Fruit fly (Drosophila melanogaster) whole organism, embryonic: Measurements from ENCODE around the gene mAChR-C.
A peak's percentile ranks its signal among the peaks of the same experiment; 100 is the strongest.

Source experiments
- Atf3 ChIP-seq: fragments of 200-800 bp; sonication (Bioruptor generic); optimal IDR thresholded peaks from 3 replicates; lab custom pipeline; 2016; ENCODE audit warnings: missing biosample characterization, missing genetic modification characterization
- Atf6 ChIP-seq: fragments of 200-800 bp; sonication (Bioruptor generic); IDR thresholded peaks from 2 replicates; pipeline ENCODE4 v1.3.6; 2022; ENCODE audit warnings: missing biosample characterization, missing genetic modification characterization
- CG10274 ChIP-seq: fragments of 200-800 bp; sonication (Bioruptor generic); optimal IDR thresholded peaks from 3 replicates; lab custom pipeline; 2017; ENCODE audit warnings: missing biosample characterization, mild to moderate bottlenecking, missing genetic modification characterization
- CG10462 ChIP-seq: fragments of 200-800 bp; sonication (Bioruptor generic); optimal IDR thresholded peaks from 2 replicates; lab custom pipeline; 2016; ENCODE audit warnings: missing biosample characterization, missing genetic modification characterization
- CG11093 ChIP-seq: fragments of 200-800 bp; sonication (Bioruptor generic); IDR thresholded peaks from 3 replicates; pipeline ENCODE4 v1.3.6; 2022; ENCODE audit warnings: missing biosample characterization, missing genetic modification characterization
- CG12155 ChIP-seq: fragments of 200-800 bp; sonication (Bioruptor generic); optimal IDR thresholded peaks from 3 replicates; lab custom pipeline; 2016; ENCODE audit warnings: missing biosample characterization, missing genetic modification characterization
- CG15479 ChIP-seq: fragments of 200-800 bp; sonication (Bioruptor generic); optimal IDR thresholded peaks from 3 replicates; lab custom pipeline; 2019; ENCODE audit warnings: missing biosample characterization, mild to moderate bottlenecking, missing genetic modification characterization, moderate library complexity
- CG17186 ChIP-seq: fragments of 200-800 bp; sonication (Bioruptor generic); optimal IDR thresholded peaks from 3 replicates; lab custom pipeline; 2017; ENCODE audit warnings: missing biosample characterization, missing genetic modification reagents, missing genetic modification characterization
- CG2712 ChIP-seq: fragments of 200-800 bp; optimal IDR thresholded peaks from 3 replicates; lab custom pipeline; 2019; ENCODE audit warnings: missing biosample characterization, mild to moderate bottlenecking, missing genetic modification characterization, moderate library complexity
- CG32772 ChIP-seq: fragments of 200-800 bp; sonication (Bioruptor generic); IDR thresholded peaks from 2 replicates; pipeline ENCODE4 v1.3.6; 2022; ENCODE audit warnings: missing biosample characterization, missing genetic modification characterization
- CG33557 ChIP-seq: fragments of 200-800 bp; sonication (Bioruptor generic); optimal IDR thresholded peaks from 2 replicates; lab custom pipeline; 2019; ENCODE audit warnings: missing biosample characterization, mild to moderate bottlenecking, missing genetic modification characterization, moderate library complexity
- CG3726 ChIP-seq: fragments of 200-800 bp; sonication (Bioruptor generic); IDR thresholded peaks from 3 replicates; pipeline ENCODE4, ENCODE4 v1.3.6; 2022; ENCODE audit warnings: missing biosample characterization, missing genetic modification characterization
- CG5245 ChIP-seq: fragments of 200-800 bp; sonication (Bioruptor generic); optimal IDR thresholded peaks from 3 replicates; lab custom pipeline; 2016; ENCODE audit warnings: missing biosample characterization, missing genetic modification characterization
- CG6175 ChIP-seq: fragments of 200-800 bp; sonication (Bioruptor generic); IDR thresholded peaks from 3 replicates; pipeline ENCODE4 v1.3.6; 2022; ENCODE audit warnings: missing biosample characterization, missing genetic modification characterization
- CG9727 ChIP-seq: fragments of 200-800 bp; sonication (Bioruptor generic); optimal IDR thresholded peaks from 3 replicates; lab custom pipeline; 2017; ENCODE audit warnings: missing biosample characterization, mild to moderate bottlenecking, missing genetic modification characterization
- Chrac-16 ChIP-seq: fragments of 200-800 bp; sonication (Bioruptor generic); optimal IDR thresholded peaks from 3 replicates; lab custom pipeline; 2016; ENCODE audit warnings: missing biosample characterization, missing genetic modification characterization
- CkIIα-i1 ChIP-seq: fragments of 200-800 bp; sonication (Bioruptor generic); IDR thresholded peaks from 2 replicates; pipeline ENCODE4 v1.3.6; 2022; ENCODE audit warnings: missing biosample characterization, missing genetic modification characterization
- CoRest ChIP-seq: fragments of 200-800 bp; sonication (Bioruptor generic); optimal IDR thresholded peaks from 3 replicates; lab custom pipeline; 2018; ENCODE audit warnings: missing biosample characterization, mild to moderate bottlenecking, missing genetic modification characterization, moderate library complexity
- D19B ChIP-seq: fragments of 200-800 bp; sonication (Bioruptor generic); optimal IDR thresholded peaks from 2 replicates; lab custom pipeline; 2017; ENCODE audit warnings: missing biosample characterization, mild to moderate bottlenecking, missing genetic modification characterization
- Dip2 ChIP-seq: fragments of 200-800 bp; sonication (Bioruptor generic); IDR thresholded peaks from 2 replicates; pipeline ENCODE4 v1.3.6; 2022; ENCODE audit warnings: missing biosample characterization, missing genetic modification characterization
- Fer2 ChIP-seq: fragments of 200-800 bp; sonication (Bioruptor generic); optimal IDR thresholded peaks from 2 replicates; lab custom pipeline; 2018; ENCODE audit warnings: missing biosample characterization, mild to moderate bottlenecking, missing genetic modification characterization, moderate library complexity
- Lpt ChIP-seq: fragments of >200 bp; optimal IDR thresholded peaks from 2 replicates; lab custom pipeline; 2018; ENCODE audit warnings: missing biosample characterization, missing genetic modification characterization
- Mes4 ChIP-seq: fragments of 200-800 bp; sonication (Bioruptor generic); optimal IDR thresholded peaks from 2 replicates; lab custom pipeline; 2016; ENCODE audit warnings: missing biosample characterization, missing genetic modification characterization
- Nf-YB ChIP-seq: fragments of 200-800 bp; sonication (Bioruptor generic); optimal IDR thresholded peaks from 3 replicates; lab custom pipeline; 2019; ENCODE audit warnings: missing biosample characterization, mild to moderate bottlenecking, missing genetic modification characterization, moderate library complexity
- Scr ChIP-seq: fragments of 200-800 bp; sonication (Bioruptor generic); IDR thresholded peaks from 2 replicates; pipeline ENCODE4 v1.3.6; 2022; ENCODE audit warnings: missing biosample characterization, missing genetic modification characterization; ENCODE audit not compliant: partially characterized antibody
- Side ChIP-seq: fragments of 200-800 bp; sonication (Bioruptor generic); optimal IDR thresholded peaks from 2 replicates; lab custom pipeline; 2016; ENCODE audit warnings: missing biosample characterization, missing genetic modification characterization
- amos ChIP-seq: fragments of 200-800 bp; sonication (Bioruptor generic); IDR thresholded peaks from 2 replicates; pipeline ENCODE4 v1.3.6; 2022; ENCODE audit warnings: missing biosample characterization, missing genetic modification characterization; ENCODE audit not compliant: partially characterized antibody
- bowl ChIP-seq: fragments of 200-800 bp; sonication (Bioruptor generic); IDR thresholded peaks from 2 replicates; pipeline ENCODE4 v1.3.6; 2022; ENCODE audit warnings: missing biosample characterization, missing genetic modification characterization
- caup ChIP-seq: fragments of 200-800 bp; sonication (Bioruptor generic); optimal IDR thresholded peaks from 3 replicates; lab custom pipeline; 2017; ENCODE audit warnings: missing biosample characterization, mild to moderate bottlenecking, missing genetic modification characterization, moderate library complexity; ENCODE audit not compliant: severe bottlenecking
- dati ChIP-seq: fragments of 200-800 bp; sonication (Bioruptor generic); IDR thresholded peaks from 2 replicates; pipeline ENCODE4 v1.3.6; 2022; ENCODE audit warnings: missing biosample characterization, missing genetic modification characterization
- gcm ChIP-seq: fragments of 200-800 bp; sonication (Bioruptor generic); optimal IDR thresholded peaks from 2 replicates; lab custom pipeline; 2019; ENCODE audit warnings: missing biosample characterization, mild to moderate bottlenecking, missing genetic modification characterization, moderate library complexity
- grn ChIP-seq: fragments of 200-800 bp; sonication (Bioruptor generic); optimal IDR thresholded peaks from 3 replicates; lab custom pipeline; 2017; ENCODE audit warnings: missing biosample characterization, missing genetic modification characterization
- h ChIP-seq: fragments of >200 bp; optimal IDR thresholded peaks from 2 replicates; lab custom pipeline; 2017
- hth ChIP-seq: fragments of >200 bp; optimal IDR thresholded peaks from 2 replicates; lab custom pipeline; 2017; ENCODE audit warnings: inconsistent platforms
- lola ChIP-seq, 3 experiments: fragments of >200 bp in 2 of 3; fragments of 200-800 bp in 1 of 3; sonication (Bioruptor generic) in 1 of 3; optimal IDR thresholded peaks; 2 replicates each; lab custom pipeline; 2017 to 2019; ENCODE audit warnings: missing biosample characterization in 3 of 3, missing genetic modification characterization in 3 of 3, mild to moderate bottlenecking in 1 of 3, moderate library complexity in 1 of 3
- lov ChIP-seq, 2 experiments: fragments of 200-800 bp in 1 of 2; fragments of >200 bp in 1 of 2; sonication (Bioruptor generic) in 1 of 2; IDR thresholded peaks in 1 of 2; optimal IDR thresholded peaks in 1 of 2; 2 replicates in 1 of 2; 3 replicates in 1 of 2; pipeline versions ENCODE4 v1.3.6 to Lab custom; 2017 to 2022; ENCODE audit warnings: missing biosample characterization in 1 of 2, missing genetic modification characterization in 1 of 2
- p53 ChIP-seq: fragments of 200-800 bp; sonication (Bioruptor generic); optimal IDR thresholded peaks from 2 replicates; lab custom pipeline; 2016; ENCODE audit warnings: missing biosample characterization, missing genetic modification characterization
- prd ChIP-seq, 3 experiments: fragments of >200 bp in 2 of 3; fragments of 200-800 bp in 1 of 3; sonication (Bioruptor generic) in 1 of 3; optimal IDR thresholded peaks in 2 of 3; IDR thresholded peaks in 1 of 3; 2 replicates in 2 of 3; 3 replicates in 1 of 3; pipeline versions ENCODE4 v1.3.6 to Lab custom; 2017 to 2022; ENCODE audit warnings: missing biosample characterization in 1 of 3, missing genetic modification characterization in 1 of 3
- psq ChIP-seq: fragments of 200-800 bp; sonication (Bioruptor generic); optimal IDR thresholded peaks from 2 replicates; lab custom pipeline; 2017; ENCODE audit warnings: missing biosample characterization, missing genetic modification characterization
- seq ChIP-seq: fragments of 200-800 bp; sonication (Bioruptor generic); IDR thresholded peaks from 2 replicates; pipeline ENCODE4 v1.3.6; 2022; ENCODE audit warnings: missing biosample characterization, missing genetic modification characterization
- shn ChIP-seq: fragments of 200-800 bp; sonication (Bioruptor generic); optimal IDR thresholded peaks from 3 replicates; lab custom pipeline; 2016; ENCODE audit warnings: missing biosample characterization, missing genetic modification characterization
- slbo ChIP-seq: fragments of 200-800 bp; sonication (Bioruptor generic); IDR thresholded peaks from 2 replicates; pipeline ENCODE4 v1.3.6; 2022; ENCODE audit warnings: missing biosample characterization, missing genetic modification characterization
- slou ChIP-seq: fragments of 200-800 bp; sonication (Bioruptor generic); optimal IDR thresholded peaks from 3 replicates; lab custom pipeline; 2016; ENCODE audit warnings: missing biosample characterization, missing genetic modification characterization
- slp2 ChIP-seq: fragments of 200-800 bp; sonication (Bioruptor generic); optimal IDR thresholded peaks from 2 replicates; lab custom pipeline; 2016; ENCODE audit warnings: missing biosample characterization, missing genetic modification characterization
- sob ChIP-seq: fragments of 200-800 bp; sonication (Bioruptor generic); IDR thresholded peaks from 2 replicates; pipeline ENCODE4 v1.3.6; 2022; ENCODE audit warnings: missing biosample characterization, missing genetic modification characterization
- sr ChIP-seq: fragments of 200-800 bp; sonication (Bioruptor generic); IDR thresholded peaks from 3 replicates; pipeline ENCODE4 v1.3.6; 2022; ENCODE audit warnings: missing biosample characterization, missing genetic modification characterization
- tap ChIP-seq: fragments of 200-800 bp; optimal IDR thresholded peaks from 3 replicates; lab custom pipeline; 2019; ENCODE audit warnings: missing biosample characterization, mild to moderate bottlenecking, missing genetic modification characterization, moderate library complexity
- yki ChIP-seq: fragments of >200 bp; optimal IDR thresholded peaks from 3 replicates; lab custom pipeline; 2018

Gene mAChR-C

DNA sequence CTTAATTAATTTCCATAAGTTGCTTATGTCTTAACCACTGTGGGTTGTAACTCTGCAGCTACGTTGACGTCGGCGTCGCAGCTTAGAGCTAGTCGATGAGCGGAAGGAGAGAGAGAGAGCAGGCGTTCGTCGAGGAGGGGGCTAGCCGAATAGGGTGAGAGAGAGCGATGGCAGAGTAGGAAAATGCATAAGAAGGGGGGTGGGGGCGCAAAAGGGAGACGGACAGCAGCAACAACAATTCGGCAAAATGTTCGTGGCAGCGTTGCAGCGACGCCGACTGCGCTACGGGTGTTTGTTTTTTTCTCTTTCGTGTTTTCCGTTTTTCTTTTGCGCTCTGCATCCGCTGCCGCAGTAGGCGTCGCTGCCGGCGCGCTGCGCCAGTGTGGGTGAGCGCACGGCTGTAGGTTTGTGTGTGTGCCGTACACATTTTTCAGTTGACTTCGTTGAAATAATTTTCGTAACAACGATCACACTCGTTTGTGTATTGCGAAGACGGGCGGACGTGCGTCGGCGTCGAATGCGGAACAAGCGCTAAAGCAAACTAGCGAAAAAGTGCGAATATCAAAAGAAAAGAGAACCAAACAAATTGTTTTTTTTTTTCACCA, 35.6 kb upstream of the mAChR-C start (continued):
- peak in 1 of 3 experiments; percentile 84 for TF ChIP-seq lola (GFP tag; optimal IDR thresholded peaks at IDR 0.05; lab: Kevin White, UChicago)
- TF ChIP-seq CG9727 (GFP tag; lab: Kevin White, UChicago) = no peak
- TF ChIP-seq slou (GFP tag; lab: Kevin White, UChicago) = no peak
- 0 out of 2 replicates have a peak, but pooled peaks have one; percentile 16 for TF ChIP-seq sob (GFP tag; lab: Robert Waterston, UW)
- no peak for TF ChIP-seq tap (tag; lab: Kevin White, UChicago)
- TF ChIP-seq Dip2 (GFP tag; lab: Robert Waterston, UW) = no peak
- TF ChIP-seq shn (GFP tag; lab: Kevin White, UChicago) = no peak
- no peak for TF ChIP-seq p53 (GFP tag; lab: Kevin White, UChicago)
- TF ChIP-seq Side (GFP tag; lab: Kevin White, UChicago) = no peak
- TF ChIP-seq Atf3 (GFP tag; lab: Kevin White, UChicago) = no peak
- peak; percentile 78 for TF ChIP-seq CoRest
- TF ChIP-seq sr = 0 out of 3 replicates have a peak, but pooled peaks have one; percentile 26
- TF ChIP-seq D19B (GFP tag; lab: Kevin White, UChicago) = no peak
- peak; percentile 87 for TF ChIP-seq psq (GFP tag; lab: Kevin White, UChicago)
- peak; percentile 0 for TF ChIP-seq CG33557 (GFP tag; lab: Kevin White, UChicago)
- no peak for TF ChIP-seq CG6175 (GFP tag; lab: Robert Waterston, UW)
- no peak for TF ChIP-seq slp2 (GFP tag; lab: Kevin White, UChicago)
- TF ChIP-seq CG17186 (GFP tag; lab: Kevin White, UChicago) = no peak
- TF ChIP-seq CG3726 (GFP tag; lab: Robert Waterston, UW) = no peak; the same call in 2 of the 3 replicates
- TF ChIP-seq CG10462 (GFP tag; lab: Kevin White, UChicago) = no peak
- TF ChIP-seq amos (GFP tag; lab: Robert Waterston, UW) = peak; percentile 35; the same call in 1 of the 2 replicates
- no peak for TF ChIP-seq CG2712 (tag; lab: Kevin White, UChicago)
- no peak for TF ChIP-seq CG32772 (GFP tag; lab: Robert Waterston, UW)
- peak; percentile 65 for TF ChIP-seq CG15479 (GFP tag; lab: Kevin White, UChicago)
- TF ChIP-seq gcm (GFP tag; lab: Kevin White, UChicago) = no peak
- no peak for TF ChIP-seq Mes4 (GFP tag; lab: Kevin White, UChicago)
- TF ChIP-seq Fer2 (tag; lab: Kevin White, UChicago) = no peak
- no peak for TF ChIP-seq dati (GFP tag; lab: Robert Waterston, UW)
- TF ChIP-seq CkIIα-i1 (GFP tag; lab: Robert Waterston, UW) = no peak

DNA sequence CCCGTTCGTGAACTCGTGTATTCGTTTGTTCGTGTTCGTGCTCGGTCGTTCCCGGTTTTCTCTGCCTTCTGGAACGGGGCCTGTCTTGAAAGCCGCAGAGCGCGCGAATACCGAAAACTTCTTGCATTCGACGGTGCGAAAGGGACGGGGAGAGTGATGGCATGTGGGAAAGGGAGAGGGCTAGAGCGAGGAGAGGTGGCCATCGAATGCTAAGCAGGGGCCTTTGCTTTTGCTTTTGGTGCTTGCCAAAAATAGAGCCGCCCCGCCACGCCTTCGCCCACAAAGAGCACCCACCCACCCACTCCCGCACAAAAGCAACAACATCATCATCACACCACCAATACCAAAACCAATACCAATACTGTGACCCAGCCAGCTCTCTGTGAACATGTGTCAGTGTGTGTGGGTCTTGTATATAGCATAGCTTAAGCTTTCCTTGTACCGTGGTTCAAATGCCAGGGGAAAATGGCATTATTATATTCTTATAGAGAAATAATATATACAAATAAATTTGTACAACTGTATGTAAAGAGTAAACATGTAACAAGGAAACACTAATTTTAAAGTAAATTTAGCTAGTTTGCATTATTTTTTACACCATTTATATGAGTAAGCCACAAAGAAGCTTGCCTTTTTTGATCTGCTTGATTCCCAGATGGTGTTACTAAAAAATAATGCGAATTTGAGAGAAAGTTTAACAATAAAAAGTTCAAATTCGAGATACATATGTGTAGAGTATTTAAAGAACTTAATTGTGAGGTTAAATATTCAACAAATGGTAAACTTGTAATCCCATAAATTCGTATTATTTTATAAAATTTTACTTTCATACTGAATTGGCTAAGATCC, 34.9 kb upstream of the mAChR-C start, which contains the start of gene CG14434:
Gene CG14434, minus strand, starts transcription at position 20 of the 849 bp plus-strand sequence.
- TF ChIP-seq seq (GFP tag; lab: Robert Waterston, UW) (no peak), prd (optimal IDR thresholded peaks at IDR 0.05; lab: Kevin White, UChicago) (no peak), prd (GFP tag; IDR thresholded peaks at IDR 0.05; lab: Robert Waterston, UW) (peak; percentile 64; the same call in 2 of the 3 replicates), CG11093 (no peak; the same call in 2 of the 3 replicates), caup (GFP tag; lab: Kevin White, UChicago) (peak; percentile 73), Chrac-16 (GFP tag; lab: Kevin White, UChicago) (peak; percentile 65), Scr (GFP tag; lab: Robert Waterston, UW) (no peak), slbo (GFP tag; lab: Robert Waterston, UW) (peak; percentile 50), h (lab: Kevin White, UChicago) (no peak), Atf6 (GFP tag; lab: Robert Waterston, UW) (no peak), CG10274 (GFP tag; lab: Kevin White, UChicago) (peak; percentile 66), hth (lab: Kevin White, UChicago) (no peak), lov (optimal IDR thresholded peaks at IDR 0.05; lab: Kevin White, UChicago) (no peak), lov (GFP tag; IDR thresholded peaks at IDR 0.05; lab: Robert Waterston, UW) (no peak), Nf-YB (GFP tag; lab: Kevin White, UChicago) (peak; percentile 73), lola (GFP tag; optimal IDR thresholded peaks at IDR 0.05; lab: Kevin White, UChicago) (peak in 2 of 3 experiments; percentile 14 to 94), grn (no peak), Lpt (GFP tag; lab: Kevin White, UChicago) (no peak), bowl (GFP tag; lab: Robert Waterston, UW) (no peak), CG12155 (GFP tag; lab: Kevin White, UChicago) (peak; percentile 40), yki (no peak), CG5245 (peak; percentile 59)
